Fruit fly (Drosophila melanogaster) ovary, adult (tissue): ENCODE measurements around the gene CG15814.

Experiments used
- CG17801 ChIP-seq: fragments of 200-800 bp; optimal IDR thresholded peaks from 2 replicates; lab custom pipeline; 2019; ENCODE audit warnings: missing biosample characterization, mild to moderate bottlenecking, missing genetic modification characterization, moderate library complexity; ENCODE audit not compliant: partially characterized antibody

The CG15814 gene

dm6 chrX:17841923-17842322, 8.2 kb downstream of the CG15814 start, which contains the start of gene Taf9:
Taf9 (plus strand) TSS chrX:17842161.
- TF ChIP-seq CG17801 (GFP tag; lab: Kevin White, UChicago) = no peak

dm6 chrX:17836420-17836932, 13.7 kb downstream of the CG15814 start:
- TF ChIP-seq CG17801 (GFP tag; lab: Kevin White, UChicago) = no peak

- TF ChIP-seq CG17801 (GFP tag; lab: Kevin White, UChicago) = peak; percentile 24
Observed at dm6 chrX:17834754-17835153, 15.4 kb downstream of the CG15814 start.

- no peak for TF ChIP-seq CG17801 (GFP tag; lab: Kevin White, UChicago)
Observed at dm6 chrX:17833986-17834385, 16.2 kb downstream of the CG15814 start.

- TF ChIP-seq CG17801 (GFP tag; lab: Kevin White, UChicago) = peak; percentile 21
Observed at dm6 chrX:17832163-17833014, 17.8 kb downstream of the CG15814 start.

dm6 chrX:17830644-17831043, 19.5 kb downstream of the CG15814 start, which contains the start of gene CG6398:
CG6398 (plus strand) TSS chrX:17830828.
- TF ChIP-seq CG17801 (GFP tag; lab: Kevin White, UChicago) = no peak

- TF ChIP-seq CG17801 (GFP tag; lab: Kevin White, UChicago) = no peak
Observed at dm6 chrX:17830211-17830616, 19.9 kb downstream of the CG15814 start.

dm6 chrX:17829083-17829997, 20.8 kb downstream of the CG15814 start:
- peak; percentile 87 for TF ChIP-seq CG17801 (GFP tag; lab: Kevin White, UChicago)

dm6 chrX:17828298-17829033, 21.7 kb downstream of the CG15814 start:
- no peak for TF ChIP-seq CG17801 (GFP tag; lab: Kevin White, UChicago)

dm6 chrX:17826807-17827703, 23.1 kb downstream of the CG15814 start, which contains the start of gene Socs16D:
Socs16D (minus strand) TSS chrX:17827564.
- peak; percentile 61 for TF ChIP-seq CG17801 (GFP tag; lab: Kevin White, UChicago)

dm6 chrX:17821466-17821865, 28.7 kb downstream of the CG15814 start:
- TF ChIP-seq CG17801 (GFP tag; lab: Kevin White, UChicago) = no peak

- TF ChIP-seq CG17801 (GFP tag; lab: Kevin White, UChicago) = no peak
Observed at dm6 chrX:17820252-17820651, 29.9 kb downstream of the CG15814 start.

- TF ChIP-seq CG17801 (GFP tag; lab: Kevin White, UChicago) = no peak
Observed at dm6 chrX:17819635-17820139, 30.5 kb downstream of the CG15814 start, which contains the start of gene CG12986. CG12986 (minus strand) TSS chrX:17819685.
